Worm (Caenorhabditis elegans) whole organism, L3 larva: Measurements from ENCODE around the gene R05G6.3.

Experiments
- ZK546.5 ChIP-seq: sonication (generic microtip); optimal IDR thresholded peaks from 2 replicates; lab custom pipeline; 2017; ENCODE audit warnings: missing biosample characterization, missing genetic modification characterization
- aly-2 ChIP-seq: fragments of 150-350 bp; optimal IDR thresholded peaks from 2 replicates; lab custom pipeline; 2014; ENCODE audit warnings: missing biosample characterization, missing genetic modification characterization
- ama-1 ChIP-seq: fragments of 150-350 bp; optimal IDR thresholded peaks from 2 replicates; lab custom pipeline; 2018
- ceh-16 ChIP-seq: sonication (generic microtip); optimal IDR thresholded peaks from 2 replicates; lab custom pipeline; 2017; ENCODE audit warnings: missing biosample characterization, missing genetic modification characterization
- ceh-28 ChIP-seq: fragments of 150-350 bp; optimal IDR thresholded peaks from 2 replicates; lab custom pipeline; 2014; ENCODE audit warnings: missing biosample characterization, missing genetic modification reagents, missing genetic modification characterization
- ceh-82 ChIP-seq: fragments of 150-350 bp; optimal IDR thresholded peaks from 2 replicates; lab custom pipeline; 2014; ENCODE audit warnings: missing biosample characterization, missing genetic modification characterization
- ceh-9 ChIP-seq: sonication (generic microtip); optimal IDR thresholded peaks from 2 replicates; lab custom pipeline; 2018; ENCODE audit warnings: missing biosample characterization, missing genetic modification characterization
- daf-12 ChIP-seq: fragments of 150-350 bp; optimal IDR thresholded peaks from 2 replicates; lab custom pipeline; 2014; ENCODE audit warnings: missing biosample characterization, missing genetic modification reagents, missing genetic modification characterization
- egl-27 ChIP-seq: sonication (generic microtip); optimal IDR thresholded peaks from 4 replicates; lab custom pipeline; 2017; ENCODE audit warnings: missing biosample characterization, missing genetic modification reagents, missing genetic modification characterization
- elt-1 ChIP-seq: fragments of 150-350 bp; optimal IDR thresholded peaks from 2 replicates; lab custom pipeline; 2014; ENCODE audit warnings: missing biosample characterization, missing genetic modification characterization
- elt-2 ChIP-seq: sonication (generic microtip); optimal IDR thresholded peaks from 2 replicates; lab custom pipeline; 2016; ENCODE audit warnings: missing genetic modification reagents, mild to moderate bottlenecking, missing genetic modification characterization, missing compliant biosample characterization
- elt-3 ChIP-seq, 3 experiments: fragments of 150-350 bp in 1 of 3; sonication (generic microtip) in 2 of 3; optimal IDR thresholded peaks; 2 replicates in 2 of 3; 4 replicates in 1 of 3; lab custom pipeline; 2014 to 2017; ENCODE audit warnings: missing biosample characterization in 3 of 3, missing genetic modification characterization in 3 of 3
- eor-1 ChIP-seq, 2 experiments: fragments of 150-350 bp; optimal IDR thresholded peaks; 2 replicates each; lab custom pipeline; 2014 to 2018; ENCODE audit warnings: missing biosample characterization in 2 of 2, missing genetic modification characterization in 2 of 2
- fkh-10 ChIP-seq: sonication (generic microtip); optimal IDR thresholded peaks from 2 replicates; lab custom pipeline; 2017; ENCODE audit warnings: missing biosample characterization, missing genetic modification reagents, missing genetic modification characterization
- fkh-2 ChIP-seq: fragments of 150-350 bp; optimal IDR thresholded peaks from 2 replicates; lab custom pipeline; 2014; ENCODE audit warnings: missing biosample characterization, missing genetic modification reagents, missing genetic modification characterization
- fos-1 ChIP-seq: fragments of 150-350 bp; optimal IDR thresholded peaks from 2 replicates; lab custom pipeline; 2014; ENCODE audit warnings: missing biosample characterization, missing genetic modification characterization
- hmg-11 ChIP-seq: sonication (generic microtip); optimal IDR thresholded peaks from 2 replicates; lab custom pipeline; 2016; ENCODE audit warnings: missing genetic modification characterization, missing compliant biosample characterization
- jun-1 ChIP-seq: fragments of 150-350 bp; optimal IDR thresholded peaks from 2 replicates; lab custom pipeline; 2014; ENCODE audit warnings: missing biosample characterization, missing genetic modification reagents, missing genetic modification characterization
- lin-15B ChIP-seq: fragments of 150-350 bp; optimal IDR thresholded peaks from 2 replicates; lab custom pipeline; 2014; ENCODE audit warnings: missing biosample characterization, missing genetic modification characterization
- lin-39 ChIP-seq: fragments of 150-350 bp; optimal IDR thresholded peaks from 2 replicates; lab custom pipeline; 2018; ENCODE audit warnings: missing biosample characterization, missing genetic modification reagents, missing genetic modification characterization
- lsy-12 ChIP-seq: sonication (generic microtip); optimal IDR thresholded peaks from 2 replicates; lab custom pipeline; 2016; ENCODE audit warnings: mild to moderate bottlenecking, missing genetic modification characterization, missing compliant biosample characterization
- mdl-1 ChIP-seq: fragments of 150-350 bp; optimal IDR thresholded peaks from 2 replicates; lab custom pipeline; 2014; ENCODE audit warnings: missing biosample characterization, missing genetic modification characterization
- nfya-1 ChIP-seq: sonication (generic microtip); optimal IDR thresholded peaks from 2 replicates; lab custom pipeline; 2017; ENCODE audit warnings: missing genetic modification characterization, mild to moderate bottlenecking, missing compliant biosample characterization, antibody characterized with exemption, moderate library complexity; ENCODE audit not compliant: insufficient read depth
- nhr-11 ChIP-seq: fragments of 150-350 bp; optimal IDR thresholded peaks from 2 replicates; lab custom pipeline; 2014; ENCODE audit warnings: missing biosample characterization, missing genetic modification characterization
- nhr-12 ChIP-seq: fragments of 150-350 bp; optimal IDR thresholded peaks from 2 replicates; lab custom pipeline; 2014; ENCODE audit warnings: missing biosample characterization, missing genetic modification characterization
- nhr-23 ChIP-seq: fragments of 150-350 bp; optimal IDR thresholded peaks from 2 replicates; lab custom pipeline; 2014; ENCODE audit warnings: missing biosample characterization, missing genetic modification reagents, missing genetic modification characterization
- nhr-28 ChIP-seq: fragments of 150-350 bp; optimal IDR thresholded peaks from 2 replicates; lab custom pipeline; 2014; ENCODE audit warnings: missing biosample characterization, missing genetic modification characterization
- nhr-43 ChIP-seq: sonication (generic microtip); optimal IDR thresholded peaks from 2 replicates; lab custom pipeline; 2016; ENCODE audit warnings: mild to moderate bottlenecking, missing genetic modification characterization, missing compliant biosample characterization; ENCODE audit not compliant: poor library complexity, severe bottlenecking
- nhr-67 ChIP-seq: fragments of 150-350 bp; optimal IDR thresholded peaks from 2 replicates; lab custom pipeline; 2014; ENCODE audit warnings: missing biosample characterization, missing genetic modification characterization
- nhr-77 ChIP-seq: fragments of 150-350 bp; optimal IDR thresholded peaks from 2 replicates; lab custom pipeline; 2014; ENCODE audit warnings: missing biosample characterization, missing genetic modification characterization
- pha-4 ChIP-seq: fragments of 150-350 bp; optimal IDR thresholded peaks from 2 replicates; lab custom pipeline; 2014; ENCODE audit warnings: missing biosample characterization, missing genetic modification reagents, missing genetic modification characterization
- pqm-1 ChIP-seq: fragments of 150-350 bp; optimal IDR thresholded peaks from 2 replicates; lab custom pipeline; 2017; ENCODE audit warnings: missing biosample characterization, missing genetic modification characterization, inconsistent platforms
- skn-1 ChIP-seq: fragments of 150-350 bp; optimal IDR thresholded peaks from 2 replicates; lab custom pipeline; 2014; ENCODE audit warnings: missing biosample characterization, missing genetic modification characterization
- snpc-4 ChIP-seq: fragments of 150-350 bp; optimal IDR thresholded peaks from 2 replicates; lab custom pipeline; 2014; ENCODE audit warnings: missing biosample characterization, missing genetic modification characterization
- tbx-2 ChIP-seq: sonication (generic microtip); optimal IDR thresholded peaks from 2 replicates; lab custom pipeline; 2016; ENCODE audit warnings: mild to moderate bottlenecking, missing genetic modification characterization, missing compliant biosample characterization
- unc-62 ChIP-seq: fragments of 150-350 bp; sonication (generic microtip); optimal IDR thresholded peaks from 4 replicates; lab custom pipeline; 2014; ENCODE audit warnings: missing biosample characterization, missing genetic modification reagents, missing genetic modification characterization
- zag-1 ChIP-seq: fragments of 150-350 bp; optimal IDR thresholded peaks from 2 replicates; lab custom pipeline; 2014; ENCODE audit warnings: missing biosample characterization, missing genetic modification characterization
- ztf-11 ChIP-seq: fragments of 150-350 bp; optimal IDR thresholded peaks from 2 replicates; lab custom pipeline; 2014; ENCODE audit warnings: missing biosample characterization, missing genetic modification characterization
- ztf-4 ChIP-seq: fragments of 150-350 bp; optimal IDR thresholded peaks from 2 replicates; lab custom pipeline; 2014; ENCODE audit warnings: missing biosample characterization, missing genetic modification characterization

R05G6.3 gene

ce11 chrIV:7552958-7553553, 36.7 kb downstream of the R05G6.3 start, which contains the start of gene dif-1:
TSS of gene dif-1 (minus strand) at chrIV:7553008.
- peak; percentile 41 for TF ChIP-seq snpc-4
- peak; percentile 65 for TF ChIP-seq jun-1 (tag; lab: Kevin White, UChicago)
- peak; percentile 55 for TF ChIP-seq pha-4 (tag; lab: Kevin White, UChicago)
- peak; percentile 93 for TF ChIP-seq nfya-1 (tag; lab: Kevin White, UChicago)
- TF ChIP-seq ceh-9 (tag; lab: Kevin White, UChicago) = no peak
- peak; percentile 83 for TF ChIP-seq elt-2
- peak; percentile 26 for TF ChIP-seq ceh-28 (tag; lab: Kevin White, UChicago)
- peak; percentile 21 for TF ChIP-seq skn-1 (tag; lab: Kevin White, UChicago)
- no peak for TF ChIP-seq nhr-11 (tag; lab: Kevin White, UChicago)
- peak; percentile 59 for TF ChIP-seq ama-1 (lab: Kevin White, UChicago)
- peak; percentile 70 for TF ChIP-seq pqm-1 (tag; lab: Kevin White, UChicago)

ce11 chrIV:7554351-7554750, 38.0 kb downstream of the R05G6.3 start, which contains the start of gene F49E8.6:
TSS of gene F49E8.6 (minus strand) at chrIV:7554667.
- TF ChIP-seq snpc-4 = no peak
- TF ChIP-seq pha-4 (tag; lab: Kevin White, UChicago) = peak; percentile 57
- TF ChIP-seq nfya-1 (tag; lab: Kevin White, UChicago) = peak; percentile 6
- TF ChIP-seq, all 47 proteins: peak for 2

- TF ChIP-seq snpc-4 (no peak), pha-4 (tag; lab: Kevin White, UChicago) (peak; percentile 32)
Observed at ce11 chrIV:7556265-7556866, 40.0 kb downstream of the R05G6.3 start, which contains the start of the genes F49E8.7, F49E8.8 and nprl-2. TSS of gene F49E8.7 (minus strand) at chrIV:7556365. TSS of gene F49E8.8 (plus strand) at chrIV:7556637. TSS of gene nprl-2 (plus strand) at chrIV:7556816.

- TF ChIP-seq pha-4 (tag; lab: Kevin White, UChicago) (no peak), ztf-4 (no peak), elt-1 (tag; lab: Kevin White, UChicago) (no peak), nhr-43 (tag; lab: Kevin White, UChicago) (no peak), nhr-28 (no peak), lsy-12 (tag; lab: Kevin White, UChicago) (no peak), zag-1 (tag; lab: Kevin White, UChicago) (no peak), nhr-11 (tag; lab: Kevin White, UChicago) (no peak), nhr-77 (no peak), ceh-82 (tag; lab: Kevin White, UChicago) (no peak), ama-1 (lab: Kevin White, UChicago) (no peak), egl-27 (no peak), fkh-10 (GFP tag; lab: Kevin White, UChicago) (no peak)
Observed at ce11 chrIV:7558653-7559052, 42.3 kb downstream of the R05G6.3 start.

ce11 chrIV:7559237-7559636, 42.9 kb downstream of the R05G6.3 start:
- TF ChIP-seq fos-1 = no peak
- TF ChIP-seq pha-4 (tag; lab: Kevin White, UChicago) = no peak
- TF ChIP-seq ceh-28 (tag; lab: Kevin White, UChicago) = no peak
- TF ChIP-seq pqm-1 (tag; lab: Kevin White, UChicago) = no peak
- TF ChIP-seq nhr-67 (tag; lab: Kevin White, UChicago) = no peak
- no peak for TF ChIP-seq aly-2

- TF ChIP-seq fkh-2 (no peak), nhr-77 (no peak), nhr-23 (peak; percentile 33), nhr-67 (tag; lab: Kevin White, UChicago) (no peak), skn-1 (tag; lab: Kevin White, UChicago) (no peak), lin-15B (peak; percentile 75), ztf-11 (tag; lab: Kevin White, UChicago) (no peak), hmg-11 (peak; percentile 39), nfya-1 (tag; lab: Kevin White, UChicago) (peak; percentile 59), pqm-1 (tag; lab: Kevin White, UChicago) (no peak), ZK546.5 (tag; lab: Kevin White, UChicago) (no peak), nhr-12 (no peak), mdl-1 (no peak), daf-12 (tag; lab: Kevin White, UChicago) (no peak), jun-1 (tag; lab: Kevin White, UChicago) (no peak), unc-62 (no peak), lin-39 (tag; lab: Kevin White, UChicago) (peak; percentile 48), eor-1 (tag; optimal IDR thresholded peaks at IDR 0.05; lab: Kevin White, UChicago) (no peak), tbx-2 (no peak), egl-27 (no peak), elt-3 (tag; optimal IDR thresholded peaks at IDR 0.05; lab: Kevin White, UChicago) (no peak), pha-4 (tag; lab: Kevin White, UChicago) (peak; percentile 78), ceh-16 (tag; lab: Kevin White, UChicago) (no peak), ceh-28 (tag; lab: Kevin White, UChicago) (no peak), ama-1 (lab: Kevin White, UChicago) (no peak)
Observed at ce11 chrIV:7561614-7562142, 45.3 kb downstream of the R05G6.3 start, which contains the start of gene ima-3. TSS of gene ima-3 (minus strand) at chrIV:7561664.
